Worm (Caenorhabditis elegans) whole organism, young adult: ENCODE measurements around the gene ugt-30.
A peak's percentile ranks its signal among the peaks of the same experiment; 100 is the strongest.

ENCODE experiments used
- C17E4.6 ChIP-seq: fragments of 200-800 bp; sonication (Bioruptor generic); IDR thresholded peaks from 2 replicates; pipeline ENCODE4 v1.3.6; 2022; ENCODE audit warnings: missing genetic modification reagents, missing genetic modification characterization, missing compliant biosample characterization
- F37B4.10 ChIP-seq: fragments of 200-800 bp; sonication (Bioruptor generic); IDR thresholded peaks from 2 replicates; pipeline ENCODE4 v1.3.6; 2022; ENCODE audit warnings: missing genetic modification characterization, missing compliant biosample characterization
- F49E8.2 ChIP-seq: sonication (generic microtip); optimal IDR thresholded peaks from 3 replicates; lab custom pipeline; 2017; ENCODE audit warnings: missing genetic modification characterization, mild to moderate bottlenecking, missing compliant biosample characterization, antibody characterized with exemption, moderate library complexity; ENCODE audit not compliant: insufficient read depth
- F57C9.4 ChIP-seq: sonication (generic microtip); optimal IDR thresholded peaks from 2 replicates; lab custom pipeline; 2017; ENCODE audit warnings: mild to moderate bottlenecking, missing genetic modification characterization, missing compliant biosample characterization
- Y53F4B.3 ChIP-seq: fragments of 200-800 bp; sonication (Bioruptor generic); IDR thresholded peaks from 2 replicates; pipeline ENCODE4 v1.3.6; 2022; ENCODE audit warnings: missing genetic modification reagents, missing genetic modification characterization, missing compliant biosample characterization
- Y53G8AR.9 ChIP-seq: fragments of 200-800 bp; sonication (Bioruptor generic); conservative IDR thresholded peaks from 2 replicates; pipeline ENCODE4 v1.3.6; 2022; ENCODE audit warnings: missing genetic modification reagents, missing genetic modification characterization, missing compliant biosample characterization
- ZK185.1 ChIP-seq: sonication (generic microtip); optimal IDR thresholded peaks from 2 replicates; lab custom pipeline; 2016; ENCODE audit warnings: mild to moderate bottlenecking, missing genetic modification characterization, missing compliant biosample characterization; ENCODE audit not compliant: poor library complexity, severe bottlenecking
- akir-1 ChIP-seq: fragments of 200-800 bp; sonication (Bioruptor generic); optimal IDR thresholded peaks from 2 replicates; lab custom pipeline; 2018; ENCODE audit warnings: mild to moderate bottlenecking, missing genetic modification characterization, moderate library complexity, missing compliant biosample characterization
- ama-1 ChIP-seq, 3 experiments: fragments of 150-350 bp in 1 of 3; sonication (generic microtip) in 2 of 3; optimal IDR thresholded peaks; 2 replicates each; lab custom pipeline; 2014 to 2018; ENCODE audit warnings: missing biosample characterization in 2 of 3, missing genetic modification characterization in 2 of 3, missing genetic modification reagents in 2 of 3
- aptf-2 ChIP-seq: fragments of 200-800 bp; sonication (Bioruptor generic); conservative IDR thresholded peaks from 2 replicates; pipeline ENCODE4 v1.3.6; 2022; ENCODE audit warnings: missing genetic modification reagents, missing genetic modification characterization, missing compliant biosample characterization
- aptf-3 ChIP-seq: fragments of 200-800 bp; sonication (Bioruptor generic); IDR thresholded peaks from 2 replicates; pipeline ENCODE4 v1.3.6; 2022; ENCODE audit warnings: missing genetic modification characterization, missing compliant biosample characterization
- ccch-3 ChIP-seq: fragments of 200-800 bp; sonication (Bioruptor generic); optimal IDR thresholded peaks from 2 replicates; lab custom pipeline; 2018; ENCODE audit warnings: mild to moderate bottlenecking, missing genetic modification characterization, missing compliant biosample characterization
- ceh-100 ChIP-seq: fragments of 200-800 bp; sonication (Bioruptor generic); IDR thresholded peaks from 2 replicates; pipeline ENCODE4 v1.3.6; 2022; ENCODE audit warnings: missing genetic modification reagents, missing genetic modification characterization, missing compliant biosample characterization
- ceh-40 ChIP-seq: fragments of 200-800 bp; sonication (Bioruptor generic); IDR thresholded peaks from 2 replicates; pipeline ENCODE4 v1.3.6; 2022; ENCODE audit warnings: missing genetic modification characterization, missing compliant biosample characterization
- chd-7 ChIP-seq: sonication (generic microtip); optimal IDR thresholded peaks from 2 replicates; lab custom pipeline; 2016; ENCODE audit warnings: mild to moderate bottlenecking, missing genetic modification characterization, moderate library complexity, missing compliant biosample characterization
- efl-1 ChIP-seq: fragments of 150-350 bp; optimal IDR thresholded peaks from 2 replicates; lab custom pipeline; 2014; ENCODE audit warnings: missing biosample characterization, missing genetic modification reagents, missing genetic modification characterization
- egl-44 ChIP-seq: fragments of 200-800 bp; sonication (Bioruptor generic); IDR thresholded peaks from 2 replicates; pipeline ENCODE4 v1.3.6; 2022; ENCODE audit warnings: missing genetic modification reagents, missing genetic modification characterization, missing compliant biosample characterization
- hlh-12 ChIP-seq: sonication (generic microtip); optimal IDR thresholded peaks from 2 replicates; lab custom pipeline; 2016; ENCODE audit warnings: missing genetic modification characterization, missing compliant biosample characterization
- hlh-26 ChIP-seq: fragments of 200-800 bp; sonication (Bioruptor generic); conservative IDR thresholded peaks from 2 replicates; pipeline ENCODE4 v1.3.6; 2022; ENCODE audit warnings: missing genetic modification reagents, missing genetic modification characterization, missing compliant biosample characterization
- hmg-1.2 ChIP-seq: fragments of 200-800 bp; sonication (Bioruptor generic); IDR thresholded peaks from 2 replicates; pipeline ENCODE4 v1.3.6; 2022; ENCODE audit warnings: missing genetic modification reagents, missing genetic modification characterization, missing compliant biosample characterization
- hmg-20 ChIP-seq: fragments of 200-800 bp; sonication (Bioruptor generic); IDR thresholded peaks from 2 replicates; pipeline ENCODE4 v1.3.6; 2022; ENCODE audit warnings: missing genetic modification reagents, missing genetic modification characterization, missing compliant biosample characterization
- lag-1 ChIP-seq: fragments of 200-800 bp; sonication (Bioruptor generic); IDR thresholded peaks from 2 replicates; pipeline ENCODE4 v1.3.6; 2022; ENCODE audit warnings: missing genetic modification reagents, missing genetic modification characterization, missing compliant biosample characterization
- lin-35 ChIP-seq, 3 experiments: fragments of 150-350 bp in 2 of 3; sonication (generic microtip) in 1 of 3; optimal IDR thresholded peaks; 2 replicates each; lab custom pipeline; 2014 to 2018; ENCODE audit warnings: missing biosample characterization in 3 of 3, missing genetic modification characterization in 3 of 3, missing genetic modification reagents in 3 of 3
- lin-54 ChIP-seq: fragments of 200-800 bp; sonication (Bioruptor generic); optimal IDR thresholded peaks from 2 replicates; lab custom pipeline; 2018; ENCODE audit warnings: mild to moderate bottlenecking, missing genetic modification characterization, missing compliant biosample characterization
- lir-1 ChIP-seq: fragments of 200-800 bp; sonication (Bioruptor generic); conservative IDR thresholded peaks from 2 replicates; pipeline ENCODE4 v1.3.6; 2022; ENCODE audit warnings: missing genetic modification reagents, missing genetic modification characterization, missing compliant biosample characterization
- madf-10 ChIP-seq: sonication (generic microtip); optimal IDR thresholded peaks from 2 replicates; lab custom pipeline; 2016; ENCODE audit warnings: mild to moderate bottlenecking, missing genetic modification characterization, missing compliant biosample characterization
- mcd-1 ChIP-seq: fragments of 200-800 bp; sonication (Bioruptor generic); IDR thresholded peaks from 2 replicates; pipeline ENCODE4 v1.3.6; 2022; ENCODE audit warnings: missing genetic modification reagents, missing genetic modification characterization, missing compliant biosample characterization
- mxl-1 ChIP-seq: sonication (generic microtip); optimal IDR thresholded peaks from 2 replicates; lab custom pipeline; 2016; ENCODE audit warnings: missing genetic modification characterization, missing compliant biosample characterization
- nhr-120 ChIP-seq: fragments of 200-800 bp; sonication (Bioruptor generic); IDR thresholded peaks from 2 replicates; pipeline ENCODE4 v1.3.6; 2022; ENCODE audit warnings: missing genetic modification characterization, missing compliant biosample characterization
- nhr-179 ChIP-seq: sonication (generic microtip); optimal IDR thresholded peaks from 2 replicates; lab custom pipeline; 2016; ENCODE audit warnings: mild to moderate bottlenecking, missing genetic modification characterization, missing compliant biosample characterization
- nhr-27 ChIP-seq: fragments of 200-800 bp; sonication (Bioruptor generic); optimal IDR thresholded peaks from 2 replicates; lab custom pipeline; 2018; ENCODE audit warnings: mild to moderate bottlenecking, missing genetic modification characterization, moderate library complexity, missing compliant biosample characterization
- repo-1 ChIP-seq: sonication (generic microtip); optimal IDR thresholded peaks from 2 replicates; lab custom pipeline; 2017; ENCODE audit warnings: mild to moderate bottlenecking, missing genetic modification characterization, missing compliant biosample characterization
- sea-2 ChIP-seq: fragments of 200-800 bp; sonication (Bioruptor generic); IDR thresholded peaks from 2 replicates; pipeline ENCODE4 v1.3.6; 2022; ENCODE audit warnings: missing genetic modification characterization, missing compliant biosample characterization
- snpc-4 ChIP-seq, 5 experiments: fragments of 150-350 bp in 1 of 5; sonication (generic microtip) in 4 of 5; optimal IDR thresholded peaks; 2 replicates each; lab custom pipeline; 2014 to 2018; ENCODE audit warnings: missing genetic modification characterization in 5 of 5, missing biosample characterization in 3 of 5, antibody characterized with exemption in 2 of 5, mild to moderate bottlenecking in 2 of 5, missing compliant biosample characterization in 2 of 5, missing genotype in 2 of 5, moderate library complexity in 2 of 5, missing genetic modification reagents in 1 of 5
- tbp1 ChIP-seq: fragments of 200-800 bp; sonication (Bioruptor generic); optimal IDR thresholded peaks from 2 replicates; lab custom pipeline; 2018; ENCODE audit warnings: mild to moderate bottlenecking, missing genetic modification characterization, missing compliant biosample characterization
- tbx-9 ChIP-seq: sonication (generic microtip); optimal IDR thresholded peaks from 2 replicates; lab custom pipeline; 2016; ENCODE audit warnings: borderline replicate concordance, missing genetic modification characterization, inconsistent platforms, missing compliant biosample characterization
- unc-130 ChIP-seq: sonication (generic microtip); optimal IDR thresholded peaks from 2 replicates; lab custom pipeline; 2016; ENCODE audit warnings: missing genetic modification reagents, missing genetic modification characterization, missing compliant biosample characterization
- xnd-1 ChIP-seq: sonication (generic microtip); optimal IDR thresholded peaks from 2 replicates; lab custom pipeline; 2016; ENCODE audit warnings: missing genotype, missing genetic modification reagents, missing genetic modification characterization, missing compliant biosample characterization
- zim-3 ChIP-seq: sonication (generic microtip); optimal IDR thresholded peaks from 2 replicates; lab custom pipeline; 2017; ENCODE audit warnings: mild to moderate bottlenecking, missing genetic modification characterization, moderate library complexity, missing compliant biosample characterization
- ztf-18 ChIP-seq: sonication (generic microtip); optimal IDR thresholded peaks from 2 replicates; lab custom pipeline; 2016; ENCODE audit warnings: missing genotype, mild to moderate bottlenecking, missing genetic modification characterization, missing compliant biosample characterization
- ztf-25 ChIP-seq: fragments of 200-800 bp; sonication (Bioruptor generic); IDR thresholded peaks from 2 replicates; pipeline ENCODE4 v1.3.6; 2022; ENCODE audit warnings: missing genetic modification reagents, missing genetic modification characterization, missing compliant biosample characterization
- ztf-6 ChIP-seq: fragments of 200-800 bp; sonication (Bioruptor generic); IDR thresholded peaks from 2 replicates; pipeline ENCODE4 v1.3.6; 2022; ENCODE audit warnings: missing genetic modification reagents, missing genetic modification characterization, missing compliant biosample characterization

The ugt-30 gene

ce11 chrV:15150176-15150575 lies 25.1 kb upstream of the ugt-30 start:
- TF ChIP-seq hlh-26 (GFP tag; lab: Robert Waterston, UW), result no peak
- no peak for TF ChIP-seq tbx-9 (tag; lab: Kevin White, UChicago)
- no peak for TF ChIP-seq ceh-40 (GFP tag; lab: Robert Waterston, UW)
- TF ChIP-seq nhr-179 (tag; lab: Kevin White, UChicago), result no peak
- no peak for TF ChIP-seq sea-2 (GFP tag; lab: Robert Waterston, UW)
- no peak for TF ChIP-seq Y53F4B.3
- TF ChIP-seq F37B4.10 (GFP tag; lab: Robert Waterston, UW), result no peak
- TF ChIP-seq xnd-1 (tag; lab: Kevin White, UChicago), result no peak
- no peak for TF ChIP-seq hmg-20 (GFP tag; lab: Robert Waterston, UW)
- no peak for TF ChIP-seq nhr-27 (tag; lab: Kevin White, UChicago)
- no peak for TF ChIP-seq chd-7
- TF ChIP-seq snpc-4 (GFP tag; optimal IDR thresholded peaks at IDR 0.05; lab: Kevin White, UChicago), result no peak
- TF ChIP-seq snpc-4 (tag; optimal IDR thresholded peaks at IDR 0.05; lab: Kevin White, UChicago), result no peak
- no peak for TF ChIP-seq mxl-1 (tag; lab: Kevin White, UChicago)
- no peak for TF ChIP-seq efl-1 (GFP tag; lab: Kevin White, UChicago)
- TF ChIP-seq F49E8.2 (tag; lab: Kevin White, UChicago), result no peak
- no peak for TF ChIP-seq ccch-3 (GFP tag; lab: Kevin White, UChicago)
- TF ChIP-seq zim-3 (tag; lab: Kevin White, UChicago), result no peak
- TF ChIP-seq repo-1 (tag; lab: Kevin White, UChicago), result no peak
- no peak for TF ChIP-seq aptf-2 (GFP tag; lab: Robert Waterston, UW)
- no peak for TF ChIP-seq ztf-25 (GFP tag; lab: Robert Waterston, UW)
- TF ChIP-seq, all 124 proteins: peak for 0

DNA sequence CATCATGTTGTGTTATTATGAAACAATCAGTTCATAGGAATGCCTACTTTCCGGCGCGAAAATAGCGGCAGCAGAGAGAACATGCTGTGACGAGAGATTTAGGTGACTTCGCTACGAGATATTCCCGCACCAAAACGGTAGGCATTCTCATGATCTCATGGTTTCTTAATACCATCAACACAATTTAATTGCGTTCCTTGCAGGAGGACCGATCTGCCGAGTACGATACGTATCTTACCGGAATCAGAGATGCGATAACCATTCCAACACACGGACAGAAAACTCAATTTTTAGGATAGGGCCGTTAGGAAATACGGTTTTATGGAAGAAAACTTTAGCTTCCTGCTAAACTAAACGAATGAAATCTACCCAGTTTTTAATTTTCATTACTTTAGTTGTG lies 23.7 kb upstream of the ugt-30 start, which contains the start of gene T09F5.1:
T09F5.1 (plus strand) TSS at position 301 of the 400 bp plus-strand sequence.
- TF ChIP-seq aptf-3 (GFP tag; lab: Robert Waterston, UW) (no peak), ztf-6 (GFP tag; lab: Robert Waterston, UW) (no peak), ztf-18 (tag; lab: Kevin White, UChicago) (no peak), lir-1 (GFP tag; lab: Robert Waterston, UW) (no peak), nhr-27 (tag; lab: Kevin White, UChicago) (no peak), tbp1 (GFP tag; lab: Kevin White, UChicago) (no peak), ccch-3 (GFP tag; lab: Kevin White, UChicago) (no peak), hmg-20 (GFP tag; lab: Robert Waterston, UW) (no peak), madf-10 (tag; lab: Kevin White, UChicago) (no peak), unc-130 (GFP tag; lab: Kevin White, UChicago) (no peak)

DNA sequence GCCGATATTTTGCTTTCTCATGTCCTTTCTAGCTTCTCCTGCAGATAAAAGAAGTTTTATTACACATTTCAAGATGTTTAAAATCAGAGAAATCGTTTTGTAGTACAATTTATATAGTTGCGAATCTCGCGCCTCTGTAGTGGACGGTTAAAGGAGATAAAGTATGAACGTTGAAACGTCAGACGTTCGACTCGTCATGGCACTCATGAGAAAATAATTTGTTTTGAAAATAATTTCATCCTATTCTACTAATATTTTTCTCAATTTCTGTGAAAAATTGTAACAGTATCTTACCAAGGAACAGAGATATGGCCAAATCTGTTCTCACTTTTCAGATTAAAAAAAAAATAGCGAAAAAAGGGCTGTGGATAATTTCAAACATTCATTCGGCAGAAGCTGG lies 22.7 kb upstream of the ugt-30 start, which contains the start of gene T09F5.20:
T09F5.20 (minus strand) TSS at position 101 of the 400 bp plus-strand sequence.
- no peak for TF ChIP-seq repo-1 (tag; lab: Kevin White, UChicago)
- no peak for TF ChIP-seq lin-35 (GFP tag; optimal IDR thresholded peaks at IDR 0.05; lab: Kevin White, UChicago)
- no peak for TF ChIP-seq Y53G8AR.9 (GFP tag; lab: Robert Waterston, UW)
- no peak for TF ChIP-seq hlh-12 (tag; lab: Kevin White, UChicago)
- TF ChIP-seq lag-1, result no peak

DNA sequence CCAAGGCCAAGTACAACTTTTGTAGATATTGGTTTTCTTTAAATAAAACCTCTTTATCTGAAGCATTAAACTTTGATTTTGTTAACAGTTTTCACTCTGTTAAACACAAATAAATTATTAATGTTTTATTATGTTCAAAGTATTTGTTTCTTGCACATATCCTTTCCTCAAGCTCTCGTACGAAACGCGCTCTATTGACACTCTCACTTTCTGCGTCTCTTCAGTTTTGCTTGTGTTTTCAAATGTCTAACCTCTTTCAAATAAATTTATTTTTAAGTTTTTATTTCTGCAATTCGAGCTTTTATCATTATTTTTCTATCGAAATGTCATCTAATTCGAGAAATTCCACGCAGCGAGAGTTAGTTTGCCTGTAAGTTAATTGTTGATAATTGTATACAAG lies 18.7 kb upstream of the ugt-30 start, which contains the start of gene K08F9.4:
K08F9.4 (plus strand) TSS at position 222 of the 400 bp plus-strand sequence.
- TF ChIP-seq ZK185.1 (tag; lab: Kevin White, UChicago) (no peak), egl-44 (GFP tag; lab: Robert Waterston, UW) (no peak), chd-7 (no peak), nhr-120 (GFP tag; lab: Robert Waterston, UW) (no peak), ceh-100 (peak; percentile 88), C17E4.6 (GFP tag; lab: Robert Waterston, UW) (no peak), lin-54 (GFP tag; lab: Kevin White, UChicago) (peak; percentile 8), ztf-18 (tag; lab: Kevin White, UChicago) (no peak), lin-35 (GFP tag; optimal IDR thresholded peaks at IDR 0.05; lab: Kevin White, UChicago) (no peak), tbx-9 (tag; lab: Kevin White, UChicago) (no peak), snpc-4 (GFP tag; optimal IDR thresholded peaks at IDR 0.05; lab: Kevin White, UChicago) (no peak), snpc-4 (tag; optimal IDR thresholded peaks at IDR 0.05; lab: Kevin White, UChicago) (peak in 1 of 4 experiments; percentile 7), nhr-179 (tag; lab: Kevin White, UChicago) (no peak), ama-1 (optimal IDR thresholded peaks at IDR 0.05; lab: Kevin White, UChicago) (no peak), ama-1 (GFP tag; optimal IDR thresholded peaks at IDR 0.05; lab: Kevin White, UChicago) (no peak), hmg-1.2 (GFP tag; lab: Robert Waterston, UW) (peak; percentile 92), mcd-1 (peak; percentile 86), F57C9.4 (no peak), akir-1 (GFP tag; lab: Kevin White, UChicago) (no peak)
